Fruit fly (Drosophila melanogaster): ENCODE results near the gene CG33928.

DNA sequence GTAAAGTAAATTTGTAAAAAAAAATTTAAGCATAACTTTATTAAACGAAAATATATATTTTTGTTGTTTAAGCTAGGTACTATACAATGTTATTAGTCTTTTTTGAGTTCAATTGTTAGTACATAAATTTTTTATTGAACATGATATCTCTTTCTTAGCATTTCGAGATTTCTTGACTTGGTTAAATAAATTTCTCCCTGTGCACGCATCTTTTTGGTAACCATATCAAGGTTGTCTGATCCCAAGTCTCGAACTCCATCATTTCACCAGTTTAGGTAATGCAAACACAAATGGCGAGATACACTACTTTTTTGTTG, 5.1 kb downstream of the CG33928 start:
- TF ChIP-seq fu2 (GFP tag; optimal IDR thresholded peaks at IDR 0.05) (no peak), her (GFP tag; optimal IDR thresholded peaks at IDR 0.05) (no peak), Ptx1 (GFP tag; IDR thresholded peaks at IDR 0.05) (peak; percentile 42; the same call in 1 of the 2 replicates), ash1 (GFP tag; optimal IDR thresholded peaks at IDR 0.05) (no peak), Gug (GFP tag; IDR thresholded peaks at IDR 0.05) (no peak)
